Worm (Caenorhabditis elegans) whole organism, L2 larva: ENCODE data around the gene ZK177.1.

ENCODE experiments used
- ZK546.5 ChIP-seq: sonication (generic microtip); optimal IDR thresholded peaks from 2 replicates; lab custom pipeline; 2017; ENCODE audit warnings: missing biosample characterization, missing genetic modification characterization
- ama-1 ChIP-seq: fragments of 150-350 bp; optimal IDR thresholded peaks from 2 replicates; lab custom pipeline; 2018; ENCODE audit warnings: inconsistent platforms
- ceh-82 ChIP-seq: fragments of 150-350 bp; optimal IDR thresholded peaks from 2 replicates; lab custom pipeline; 2014; ENCODE audit warnings: missing biosample characterization, missing genetic modification characterization
- egl-27 ChIP-seq: sonication (generic microtip); optimal IDR thresholded peaks from 3 replicates; lab custom pipeline; 2017; ENCODE audit warnings: missing biosample characterization, missing genetic modification reagents, missing genetic modification characterization
- lsy-2 ChIP-seq, 2 experiments: fragments of 150-350 bp in 1 of 2; sonication (generic microtip) in 1 of 2; optimal IDR thresholded peaks; 2 replicates each; lab custom pipeline; 2014 to 2017; ENCODE audit warnings: missing biosample characterization in 2 of 2, missing genetic modification characterization in 2 of 2
- mdl-1 ChIP-seq, 2 experiments: fragments of 150-350 bp in 1 of 2; sonication (generic microtip) in 1 of 2; optimal IDR thresholded peaks; 2 replicates each; lab custom pipeline; 2017; ENCODE audit warnings: missing biosample characterization in 2 of 2, missing genetic modification characterization in 2 of 2
- nhr-10 ChIP-seq: sonication (generic microtip); optimal IDR thresholded peaks from 2 replicates; lab custom pipeline; 2017; ENCODE audit warnings: missing biosample characterization, missing genetic modification characterization
- nhr-21 ChIP-seq: fragments of 150-350 bp; optimal IDR thresholded peaks from 2 replicates; lab custom pipeline; 2014; ENCODE audit warnings: missing biosample characterization, missing genetic modification characterization
- sem-4 ChIP-seq: fragments of 150-350 bp; optimal IDR thresholded peaks from 2 replicates; lab custom pipeline; 2014; ENCODE audit warnings: missing biosample characterization, missing genetic modification reagents, missing genetic modification characterization

- TF ChIP-seq sem-4 (tag; lab: Kevin White, UChicago): no peak
- TF ChIP-seq egl-27 (tag; lab: Kevin White, UChicago): no peak
- no peak for TF ChIP-seq nhr-10 (tag; lab: Kevin White, UChicago)
- no peak for TF ChIP-seq ZK546.5 (tag; lab: Kevin White, UChicago)
- no peak for TF ChIP-seq ama-1
- TF ChIP-seq ceh-82 (tag; lab: Kevin White, UChicago): no peak
- TF ChIP-seq lsy-2 (tag; optimal IDR thresholded peaks at IDR 0.05; lab: Kevin White, UChicago): no peak
- no peak for TF ChIP-seq mdl-1 (tag; optimal IDR thresholded peaks at IDR 0.05; lab: Kevin White, UChicago)
- TF ChIP-seq nhr-21 (tag; lab: Kevin White, UChicago): no peak
Observed at ce11 chrII:5498156-5498739, 29.7 kb upstream of the ZK177.1 start, which contains the start of the genes suex-1 and F12A10.9.
